Fruit fly (Drosophila melanogaster) S2 (cell line): Measurements from ENCODE around the gene CG34268.

Experiments
- CG8478 ChIP-seq: fragments of >200 bp; optimal IDR thresholded peaks from 2 replicates; lab custom pipeline; 2018
- CTCF ChIP-seq, 2 experiments: fragments of >200 bp; optimal IDR thresholded peaks; 2 replicates each; lab custom pipeline; 2018

DNA sequence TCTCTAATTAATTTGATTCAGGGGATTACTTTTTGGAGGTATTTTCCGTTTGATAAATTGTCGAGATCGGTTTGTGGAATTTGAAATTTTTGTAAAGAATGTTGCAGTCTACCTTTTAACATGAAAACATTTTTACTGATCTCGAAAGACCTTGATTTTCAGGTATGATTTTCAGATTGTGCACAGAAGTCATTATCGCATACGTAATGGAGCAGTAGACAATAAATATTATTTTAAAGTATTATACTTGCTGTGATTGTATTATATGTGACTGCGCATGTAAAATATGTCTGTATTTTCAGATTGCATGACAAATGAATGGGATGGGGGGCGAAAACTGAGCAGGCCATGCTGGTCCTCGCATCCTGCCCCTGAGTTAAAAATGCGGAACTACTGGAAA lies 27.3 kb downstream of the CG34268 start, which contains the start of gene CG34269:
- TF ChIP-seq CTCF (optimal IDR thresholded peaks at IDR 0.05; lab: Kevin White, UChicago) (no peak), CG8478 (lab: Kevin White, UChicago) (no peak)
